Worm (Caenorhabditis elegans) whole organism, young adult: Measurements from ENCODE around the gene K10C2.12.

Source experiments
- F22D6.2 ChIP-seq: sonication (generic microtip); optimal IDR thresholded peaks from 2 replicates; lab custom pipeline; 2016; ENCODE audit warnings: mild to moderate bottlenecking, missing genetic modification characterization, missing compliant biosample characterization
- aptf-3 ChIP-seq: fragments of 200-800 bp; sonication (Bioruptor generic); IDR thresholded peaks from 2 replicates; pipeline ENCODE4 v1.3.6; 2022; ENCODE audit warnings: missing genetic modification characterization, missing compliant biosample characterization
- dpff-1 ChIP-seq: sonication (generic microtip); optimal IDR thresholded peaks from 2 replicates; lab custom pipeline; 2017; ENCODE audit warnings: mild to moderate bottlenecking, missing genetic modification characterization, missing compliant biosample characterization
- let-526 ChIP-seq: fragments of 200-800 bp; sonication (Bioruptor generic); IDR thresholded peaks from 2 replicates; pipeline ENCODE4 v1.3.6; 2022; ENCODE audit warnings: missing genetic modification reagents, missing genetic modification characterization, missing compliant biosample characterization

DNA sequence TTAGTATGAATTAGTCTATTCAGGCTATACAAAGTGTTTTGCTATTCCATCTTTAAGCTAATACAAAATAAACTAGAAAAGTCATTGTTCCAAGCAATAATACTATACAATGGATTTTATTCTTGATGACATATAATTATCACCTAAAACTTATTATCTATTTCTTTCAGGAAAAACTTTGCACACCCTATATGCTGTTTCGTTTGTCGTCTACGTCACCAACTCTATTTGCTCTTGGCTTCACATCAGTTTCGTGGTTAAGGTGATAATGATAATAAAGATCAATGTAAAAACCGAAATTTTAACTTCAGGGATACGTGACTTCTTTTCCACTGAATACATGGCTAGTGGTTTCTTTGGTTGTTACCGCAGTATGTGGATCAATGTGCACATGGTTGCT lies 41.9 kb upstream of the K10C2.12 start:
- TF ChIP-seq aptf-3 (GFP tag; lab: Robert Waterston, UW) = no peak
- TF ChIP-seq let-526 (GFP tag; lab: Robert Waterston, UW) = no peak
- no peak for TF ChIP-seq F22D6.2
- TF ChIP-seq dpff-1 = no peak
